Worm (Caenorhabditis elegans) whole organism, L3 larva: Measurements from ENCODE around the gene C44B7.5.

ENCODE experiments used
- R02D3.7 ChIP-seq: fragments of 150-350 bp; optimal IDR thresholded peaks from 2 replicates; lab custom pipeline; 2014; ENCODE audit warnings: missing biosample characterization, missing genetic modification characterization
- ZK546.5 ChIP-seq: sonication (generic microtip); optimal IDR thresholded peaks from 2 replicates; lab custom pipeline; 2017; ENCODE audit warnings: missing biosample characterization, missing genetic modification characterization
- aly-2 ChIP-seq: fragments of 150-350 bp; optimal IDR thresholded peaks from 2 replicates; lab custom pipeline; 2014; ENCODE audit warnings: missing biosample characterization, missing genetic modification characterization
- ceh-28 ChIP-seq: fragments of 150-350 bp; optimal IDR thresholded peaks from 2 replicates; lab custom pipeline; 2014; ENCODE audit warnings: missing biosample characterization, missing genetic modification reagents, missing genetic modification characterization
- ceh-82 ChIP-seq: fragments of 150-350 bp; optimal IDR thresholded peaks from 2 replicates; lab custom pipeline; 2014; ENCODE audit warnings: missing biosample characterization, missing genetic modification characterization
- ceh-9 ChIP-seq: sonication (generic microtip); optimal IDR thresholded peaks from 2 replicates; lab custom pipeline; 2018; ENCODE audit warnings: missing biosample characterization, missing genetic modification characterization
- daf-12 ChIP-seq: fragments of 150-350 bp; optimal IDR thresholded peaks from 2 replicates; lab custom pipeline; 2014; ENCODE audit warnings: missing biosample characterization, missing genetic modification reagents, missing genetic modification characterization
- egl-27 ChIP-seq: sonication (generic microtip); optimal IDR thresholded peaks from 4 replicates; lab custom pipeline; 2017; ENCODE audit warnings: missing biosample characterization, missing genetic modification reagents, missing genetic modification characterization
- egl-5 ChIP-seq: fragments of 150-350 bp; optimal IDR thresholded peaks from 2 replicates; lab custom pipeline; 2017; ENCODE audit warnings: missing biosample characterization, missing genetic modification reagents, missing genetic modification characterization, inconsistent platforms
- elt-1 ChIP-seq: fragments of 150-350 bp; optimal IDR thresholded peaks from 2 replicates; lab custom pipeline; 2014; ENCODE audit warnings: missing biosample characterization, missing genetic modification characterization
- elt-2 ChIP-seq: sonication (generic microtip); optimal IDR thresholded peaks from 2 replicates; lab custom pipeline; 2016; ENCODE audit warnings: missing genetic modification reagents, mild to moderate bottlenecking, missing genetic modification characterization, missing compliant biosample characterization
- elt-3 ChIP-seq, 3 experiments: fragments of 150-350 bp in 1 of 3; sonication (generic microtip) in 2 of 3; optimal IDR thresholded peaks; 2 replicates in 2 of 3; 4 replicates in 1 of 3; lab custom pipeline; 2014 to 2017; ENCODE audit warnings: missing biosample characterization in 3 of 3, missing genetic modification characterization in 3 of 3
- eor-1 ChIP-seq, 2 experiments: fragments of 150-350 bp; optimal IDR thresholded peaks; 2 replicates each; lab custom pipeline; 2014 to 2018; ENCODE audit warnings: missing biosample characterization in 2 of 2, missing genetic modification characterization in 2 of 2
- fkh-10 ChIP-seq: sonication (generic microtip); optimal IDR thresholded peaks from 2 replicates; lab custom pipeline; 2017; ENCODE audit warnings: missing biosample characterization, missing genetic modification reagents, missing genetic modification characterization
- fkh-2 ChIP-seq: fragments of 150-350 bp; optimal IDR thresholded peaks from 2 replicates; lab custom pipeline; 2014; ENCODE audit warnings: missing biosample characterization, missing genetic modification reagents, missing genetic modification characterization
- hmg-11 ChIP-seq: sonication (generic microtip); optimal IDR thresholded peaks from 2 replicates; lab custom pipeline; 2016; ENCODE audit warnings: missing genetic modification characterization, missing compliant biosample characterization
- jun-1 ChIP-seq: fragments of 150-350 bp; optimal IDR thresholded peaks from 2 replicates; lab custom pipeline; 2014; ENCODE audit warnings: missing biosample characterization, missing genetic modification reagents, missing genetic modification characterization
- lin-15B ChIP-seq: fragments of 150-350 bp; optimal IDR thresholded peaks from 2 replicates; lab custom pipeline; 2014; ENCODE audit warnings: missing biosample characterization, missing genetic modification characterization
- lsy-12 ChIP-seq: sonication (generic microtip); optimal IDR thresholded peaks from 2 replicates; lab custom pipeline; 2016; ENCODE audit warnings: mild to moderate bottlenecking, missing genetic modification characterization, missing compliant biosample characterization
- mdl-1 ChIP-seq: fragments of 150-350 bp; optimal IDR thresholded peaks from 2 replicates; lab custom pipeline; 2014; ENCODE audit warnings: missing biosample characterization, missing genetic modification characterization
- nfya-1 ChIP-seq: sonication (generic microtip); optimal IDR thresholded peaks from 2 replicates; lab custom pipeline; 2017; ENCODE audit warnings: missing genetic modification characterization, mild to moderate bottlenecking, missing compliant biosample characterization, antibody characterized with exemption, moderate library complexity; ENCODE audit not compliant: insufficient read depth
- nhr-11 ChIP-seq: fragments of 150-350 bp; optimal IDR thresholded peaks from 2 replicates; lab custom pipeline; 2014; ENCODE audit warnings: missing biosample characterization, missing genetic modification characterization
- nhr-23 ChIP-seq: fragments of 150-350 bp; optimal IDR thresholded peaks from 2 replicates; lab custom pipeline; 2014; ENCODE audit warnings: missing biosample characterization, missing genetic modification reagents, missing genetic modification characterization
- nhr-237 ChIP-seq: fragments of 150-350 bp; optimal IDR thresholded peaks from 2 replicates; lab custom pipeline; 2014; ENCODE audit warnings: missing biosample characterization, missing genetic modification characterization
- nhr-25 ChIP-seq: sonication (generic microtip); optimal IDR thresholded peaks from 2 replicates; lab custom pipeline; 2017; ENCODE audit warnings: missing biosample characterization, missing genetic modification characterization
- nhr-28 ChIP-seq: fragments of 150-350 bp; optimal IDR thresholded peaks from 2 replicates; lab custom pipeline; 2014; ENCODE audit warnings: missing biosample characterization, missing genetic modification characterization
- nhr-43 ChIP-seq: sonication (generic microtip); optimal IDR thresholded peaks from 2 replicates; lab custom pipeline; 2016; ENCODE audit warnings: mild to moderate bottlenecking, missing genetic modification characterization, missing compliant biosample characterization; ENCODE audit not compliant: poor library complexity, severe bottlenecking
- nhr-67 ChIP-seq: fragments of 150-350 bp; optimal IDR thresholded peaks from 2 replicates; lab custom pipeline; 2014; ENCODE audit warnings: missing biosample characterization, missing genetic modification characterization
- nhr-76 ChIP-seq: fragments of 150-350 bp; sonication (generic microtip); optimal IDR thresholded peaks from 5 replicates; lab custom pipeline; 2014; ENCODE audit warnings: missing biosample characterization, missing genetic modification characterization
- nhr-77 ChIP-seq: fragments of 150-350 bp; optimal IDR thresholded peaks from 2 replicates; lab custom pipeline; 2014; ENCODE audit warnings: missing biosample characterization, missing genetic modification characterization
- pha-4 ChIP-seq: fragments of 150-350 bp; optimal IDR thresholded peaks from 2 replicates; lab custom pipeline; 2014; ENCODE audit warnings: missing biosample characterization, missing genetic modification reagents, missing genetic modification characterization
- pqm-1 ChIP-seq: fragments of 150-350 bp; optimal IDR thresholded peaks from 2 replicates; lab custom pipeline; 2017; ENCODE audit warnings: missing biosample characterization, missing genetic modification characterization, inconsistent platforms
- snpc-4 ChIP-seq: fragments of 150-350 bp; optimal IDR thresholded peaks from 2 replicates; lab custom pipeline; 2014; ENCODE audit warnings: missing biosample characterization, missing genetic modification characterization
- tbx-2 ChIP-seq: sonication (generic microtip); optimal IDR thresholded peaks from 2 replicates; lab custom pipeline; 2016; ENCODE audit warnings: mild to moderate bottlenecking, missing genetic modification characterization, missing compliant biosample characterization
- unc-62 ChIP-seq: fragments of 150-350 bp; sonication (generic microtip); optimal IDR thresholded peaks from 4 replicates; lab custom pipeline; 2014; ENCODE audit warnings: missing biosample characterization, missing genetic modification reagents, missing genetic modification characterization
- zag-1 ChIP-seq: fragments of 150-350 bp; optimal IDR thresholded peaks from 2 replicates; lab custom pipeline; 2014; ENCODE audit warnings: missing biosample characterization, missing genetic modification characterization
- ztf-11 ChIP-seq: fragments of 150-350 bp; optimal IDR thresholded peaks from 2 replicates; lab custom pipeline; 2014; ENCODE audit warnings: missing biosample characterization, missing genetic modification characterization
- ztf-4 ChIP-seq: fragments of 150-350 bp; optimal IDR thresholded peaks from 2 replicates; lab custom pipeline; 2014; ENCODE audit warnings: missing biosample characterization, missing genetic modification characterization

C44B7.5 gene

DNA sequence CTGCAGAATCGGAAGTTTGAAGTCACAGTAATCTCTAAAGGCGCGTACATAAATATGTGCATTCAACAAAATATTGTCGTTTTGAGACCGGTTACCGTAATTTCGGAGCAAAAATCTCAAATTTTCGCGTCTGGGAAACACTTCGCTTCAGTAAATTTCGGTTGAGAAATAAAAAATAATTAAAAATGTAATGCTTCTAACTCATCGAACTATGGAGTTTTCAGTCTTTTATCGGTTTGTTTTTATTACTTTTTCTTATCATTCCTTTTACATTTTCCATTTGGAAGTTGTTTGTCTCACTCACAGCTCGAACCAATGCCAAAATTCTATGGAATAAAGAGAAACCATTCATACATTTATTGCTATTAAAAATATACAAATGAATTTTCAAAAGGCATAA, 15.8 kb upstream of the C44B7.5 start (continued):
- no peak for TF ChIP-seq mdl-1
- TF ChIP-seq ceh-28 (tag; lab: Kevin White, UChicago), result no peak
- TF ChIP-seq hmg-11 (tag; lab: Kevin White, UChicago), result no peak
- no peak for TF ChIP-seq nhr-11 (tag; lab: Kevin White, UChicago)
- TF ChIP-seq unc-62 (GFP tag; lab: Kevin White, UChicago), result no peak
- TF ChIP-seq eor-1 (tag; optimal IDR thresholded peaks at IDR 0.05; lab: Kevin White, UChicago), result no peak
- TF ChIP-seq nhr-28 (tag; lab: Kevin White, UChicago), result no peak
- TF ChIP-seq ZK546.5 (tag; lab: Kevin White, UChicago), result no peak
- TF ChIP-seq ztf-4 (tag; lab: Kevin White, UChicago), result no peak
- no peak for TF ChIP-seq aly-2 (tag; lab: Kevin White, UChicago)
- TF ChIP-seq elt-1 (tag; lab: Kevin White, UChicago), result no peak
- no peak for TF ChIP-seq nhr-67
- peak; percentile 65 for TF ChIP-seq nhr-23 (tag; lab: Kevin White, UChicago)
- TF ChIP-seq nhr-77 (tag; lab: Kevin White, UChicago), result no peak
- peak; percentile 38 for TF ChIP-seq lsy-12 (tag; lab: Kevin White, UChicago)
- TF ChIP-seq egl-5, result no peak
- TF ChIP-seq jun-1, result peak; percentile 10

DNA sequence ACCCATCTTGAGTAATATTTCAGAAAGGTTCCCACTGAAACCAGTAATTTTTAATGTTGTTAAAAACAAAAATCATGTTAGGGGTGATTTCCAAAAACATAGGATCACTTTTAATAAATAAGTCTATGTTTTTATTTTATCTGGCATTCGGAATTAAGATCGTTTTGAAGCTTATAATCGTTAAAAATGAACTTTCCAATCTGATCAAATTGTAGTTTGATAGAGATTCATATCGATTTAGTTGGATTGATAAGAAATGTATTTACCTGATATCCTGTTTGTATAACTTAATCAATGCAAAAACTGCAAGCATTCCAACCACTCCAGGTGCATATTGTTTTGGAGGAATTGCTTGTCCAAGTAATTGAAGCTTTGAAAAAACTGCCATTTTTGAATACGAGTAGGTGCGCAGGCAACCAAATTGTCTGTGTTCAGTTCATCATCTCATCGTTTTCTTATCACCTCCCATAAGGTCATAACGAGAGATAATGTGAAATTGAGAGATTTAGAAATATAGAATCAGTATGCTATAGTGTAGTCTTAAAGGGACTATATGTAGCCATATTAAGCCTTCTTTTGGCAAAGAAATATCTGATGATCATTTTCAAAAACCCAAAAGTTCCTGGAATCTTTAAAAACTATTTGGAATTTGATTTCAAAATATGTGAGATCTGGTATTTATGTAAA, 15.1 kb upstream of the C44B7.5 start, which contains the start of gene pmp-2:
TSS of gene pmp-2 (minus strand) at position 487 of the 687 bp plus-strand sequence.
- TF ChIP-seq elt-2 (tag; lab: Kevin White, UChicago) (peak; percentile 40), nhr-76 (tag; lab: Kevin White, UChicago) (peak; percentile 42), ceh-28 (tag; lab: Kevin White, UChicago) (peak; percentile 6), pqm-1 (tag; lab: Kevin White, UChicago) (peak; percentile 8), lsy-12 (tag; lab: Kevin White, UChicago) (no peak), daf-12 (no peak), elt-3 (tag; optimal IDR thresholded peaks at IDR 0.05; lab: Kevin White, UChicago) (no peak), nhr-28 (tag; lab: Kevin White, UChicago) (no peak), nhr-43 (tag; lab: Kevin White, UChicago) (peak; percentile 18), nfya-1 (no peak), nhr-11 (tag; lab: Kevin White, UChicago) (no peak), nhr-23 (tag; lab: Kevin White, UChicago) (peak; percentile 11)

ce11 chrII:6884568-6884967, 12.2 kb upstream of the C44B7.5 start:
- TF ChIP-seq fkh-10 (GFP tag; lab: Kevin White, UChicago), result no peak
- peak; percentile 64 for TF ChIP-seq elt-2 (tag; lab: Kevin White, UChicago)
- TF ChIP-seq, all 47 proteins: peak for 1

DNA sequence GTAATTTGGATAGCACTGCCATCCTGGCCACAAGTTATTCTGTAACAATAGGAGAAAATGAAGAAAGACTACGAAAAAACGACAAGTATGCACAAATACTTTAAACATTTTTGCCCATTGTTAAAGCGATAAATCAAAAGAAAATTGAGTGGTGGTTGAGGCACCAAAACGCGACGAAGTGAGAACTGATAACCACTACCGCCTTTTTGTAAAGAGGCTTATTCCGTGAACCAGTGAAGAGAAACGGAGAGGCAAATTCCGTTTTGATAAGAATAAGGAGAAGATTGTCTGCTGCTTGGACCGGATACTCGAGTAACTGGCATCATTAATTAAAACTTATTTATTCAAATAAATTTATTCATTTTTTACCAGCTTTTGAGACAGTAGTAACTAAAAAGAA, 11.3 kb upstream of the C44B7.5 start, which contains the start of gene pmp-1:
TSS of gene pmp-1 (minus strand) at position 39 of the 400 bp plus-strand sequence.
- no peak for TF ChIP-seq jun-1
- TF ChIP-seq elt-2 (tag; lab: Kevin White, UChicago), result peak; percentile 80
- peak; percentile 54 for TF ChIP-seq pqm-1 (tag; lab: Kevin White, UChicago)
- no peak for TF ChIP-seq ztf-11 (tag; lab: Kevin White, UChicago)
- TF ChIP-seq lin-15B (tag; lab: Kevin White, UChicago), result no peak
- TF ChIP-seq nhr-237, result no peak
- TF ChIP-seq nhr-76 (tag; lab: Kevin White, UChicago), result no peak
- no peak for TF ChIP-seq lsy-12 (tag; lab: Kevin White, UChicago)
- TF ChIP-seq ceh-9 (tag; lab: Kevin White, UChicago), result no peak
- TF ChIP-seq ceh-28 (tag; lab: Kevin White, UChicago), result no peak
- no peak for TF ChIP-seq ztf-4 (tag; lab: Kevin White, UChicago)
- TF ChIP-seq zag-1, result no peak

- TF ChIP-seq pha-4 (tag; lab: Kevin White, UChicago) (no peak), pqm-1 (tag; lab: Kevin White, UChicago) (no peak), egl-27 (tag; lab: Kevin White, UChicago) (no peak), R02D3.7 (tag; lab: Kevin White, UChicago) (no peak), elt-2 (tag; lab: Kevin White, UChicago) (no peak), nhr-76 (tag; lab: Kevin White, UChicago) (no peak), fkh-10 (GFP tag; lab: Kevin White, UChicago) (no peak), fkh-2 (tag; lab: Kevin White, UChicago) (no peak), tbx-2 (no peak), nhr-25 (no peak), snpc-4 (tag; lab: Kevin White, UChicago) (no peak), nhr-23 (tag; lab: Kevin White, UChicago) (no peak), nhr-11 (tag; lab: Kevin White, UChicago) (no peak), daf-12 (no peak), ceh-82 (tag; lab: Kevin White, UChicago) (no peak), ztf-4 (tag; lab: Kevin White, UChicago) (no peak)
These were observed 9.9 kb upstream of the C44B7.5 start for ce11 chrII:6882335-6882734.
